Worm (Caenorhabditis elegans) whole organism, young adult: ENCODE measurements around the gene F35H8.12.

ENCODE experiments used
- F39B2.1 ChIP-seq: fragments of 200-800 bp; sonication (Bioruptor generic); IDR thresholded peaks from 2 replicates; pipeline ENCODE4 v1.3.6; 2022; ENCODE audit warnings: missing genetic modification reagents, missing genetic modification characterization, missing compliant biosample characterization
- F49E8.2 ChIP-seq: sonication (generic microtip); optimal IDR thresholded peaks from 3 replicates; lab custom pipeline; 2017; ENCODE audit warnings: missing genetic modification characterization, mild to moderate bottlenecking, missing compliant biosample characterization, antibody characterized with exemption, moderate library complexity; ENCODE audit not compliant: insufficient read depth
- F57C9.4 ChIP-seq: sonication (generic microtip); optimal IDR thresholded peaks from 2 replicates; lab custom pipeline; 2017; ENCODE audit warnings: mild to moderate bottlenecking, missing genetic modification characterization, missing compliant biosample characterization
- K12H6.12 ChIP-seq: fragments of 200-800 bp; sonication (Bioruptor generic); optimal IDR thresholded peaks from 2 replicates; lab custom pipeline; 2018; ENCODE audit warnings: mild to moderate bottlenecking, missing genetic modification characterization, missing compliant biosample characterization
- Y95B8A.8 ChIP-seq: fragments of 200-800 bp; sonication (Bioruptor generic); IDR thresholded peaks from 2 replicates; pipeline ENCODE4 v1.3.6; 2022; ENCODE audit warnings: missing genetic modification reagents, missing genetic modification characterization, missing compliant biosample characterization
- ama-1 ChIP-seq, 3 experiments: fragments of 150-350 bp in 1 of 3; sonication (generic microtip) in 2 of 3; optimal IDR thresholded peaks; 2 replicates each; lab custom pipeline; 2014 to 2018; ENCODE audit warnings: missing biosample characterization in 2 of 3, missing genetic modification characterization in 2 of 3, missing genetic modification reagents in 2 of 3
- attf-5 ChIP-seq: fragments of 200-800 bp; sonication (Bioruptor generic); optimal IDR thresholded peaks from 2 replicates; lab custom pipeline; 2018; ENCODE audit warnings: mild to moderate bottlenecking, missing genetic modification characterization, missing compliant biosample characterization
- cebp-1 ChIP-seq, 2 experiments: fragments of 200-800 bp in 1 of 2; sonication (Bioruptor generic) in 1 of 2; sonication (generic microtip) in 1 of 2; IDR thresholded peaks in 1 of 2; optimal IDR thresholded peaks in 1 of 2; 2 replicates each; pipeline versions ENCODE4 v1.3.6 to Lab custom; 2017 to 2022; ENCODE audit warnings: missing compliant biosample characterization in 2 of 2, missing genetic modification characterization in 2 of 2, mild to moderate bottlenecking in 1 of 2, missing genetic modification reagents in 1 of 2, moderate library complexity in 1 of 2
- ekl-4 ChIP-seq: fragments of 200-800 bp; sonication (Bioruptor generic); IDR thresholded peaks from 2 replicates; pipeline ENCODE4 v1.3.6; 2022; ENCODE audit warnings: missing genetic modification reagents, missing genetic modification characterization, missing compliant biosample characterization
- gei-17 ChIP-seq: fragments of 200-800 bp; sonication (Bioruptor generic); optimal IDR thresholded peaks from 2 replicates; lab custom pipeline; 2018; ENCODE audit warnings: mild to moderate bottlenecking, missing genetic modification characterization, missing compliant biosample characterization
- hlh-26 ChIP-seq: fragments of 200-800 bp; sonication (Bioruptor generic); conservative IDR thresholded peaks from 2 replicates; pipeline ENCODE4 v1.3.6; 2022; ENCODE audit warnings: missing genetic modification reagents, missing genetic modification characterization, missing compliant biosample characterization
- hmg-1.2 ChIP-seq: fragments of 200-800 bp; sonication (Bioruptor generic); IDR thresholded peaks from 2 replicates; pipeline ENCODE4 v1.3.6; 2022; ENCODE audit warnings: missing genetic modification reagents, missing genetic modification characterization, missing compliant biosample characterization
- let-526 ChIP-seq: fragments of 200-800 bp; sonication (Bioruptor generic); IDR thresholded peaks from 2 replicates; pipeline ENCODE4 v1.3.6; 2022; ENCODE audit warnings: missing genetic modification reagents, missing genetic modification characterization, missing compliant biosample characterization
- lin-35 ChIP-seq, 3 experiments: fragments of 150-350 bp in 2 of 3; sonication (generic microtip) in 1 of 3; optimal IDR thresholded peaks; 2 replicates each; lab custom pipeline; 2014 to 2018; ENCODE audit warnings: missing biosample characterization in 3 of 3, missing genetic modification characterization in 3 of 3, missing genetic modification reagents in 3 of 3
- nhr-120 ChIP-seq: fragments of 200-800 bp; sonication (Bioruptor generic); IDR thresholded peaks from 2 replicates; pipeline ENCODE4 v1.3.6; 2022; ENCODE audit warnings: missing genetic modification characterization, missing compliant biosample characterization
- nhr-27 ChIP-seq: fragments of 200-800 bp; sonication (Bioruptor generic); optimal IDR thresholded peaks from 2 replicates; lab custom pipeline; 2018; ENCODE audit warnings: mild to moderate bottlenecking, missing genetic modification characterization, moderate library complexity, missing compliant biosample characterization
- pha-4 ChIP-seq: fragments of 150-350 bp; sonication (generic microtip); optimal IDR thresholded peaks from 2 replicates; lab custom pipeline; 2014; ENCODE audit warnings: missing biosample characterization, missing genetic modification reagents, missing genetic modification characterization
- tbp1 ChIP-seq: fragments of 200-800 bp; sonication (Bioruptor generic); optimal IDR thresholded peaks from 2 replicates; lab custom pipeline; 2018; ENCODE audit warnings: mild to moderate bottlenecking, missing genetic modification characterization, missing compliant biosample characterization
- unc-62 ChIP-seq: fragments of 150-350 bp; optimal IDR thresholded peaks from 2 replicates; lab custom pipeline; 2014; ENCODE audit warnings: missing biosample characterization, missing genetic modification reagents, missing genetic modification characterization

The F35H8.12 gene

ce11 chrII:9601069-9601468 lies 49.4 kb downstream of the F35H8.12 start (continued):
- TF ChIP-seq hmg-1.2: 0 out of 2 replicates have a peak, but pooled peaks have one; percentile 15
- TF ChIP-seq K12H6.12: no peak
- peak in 1 of 3 experiments; percentile 11 for TF ChIP-seq lin-35 (GFP tag; optimal IDR thresholded peaks at IDR 0.05; lab: Kevin White, UChicago)
- TF ChIP-seq ama-1 (optimal IDR thresholded peaks at IDR 0.05; lab: Kevin White, UChicago): peak; percentile 84
- no peak for TF ChIP-seq ama-1 (GFP tag; optimal IDR thresholded peaks at IDR 0.05; lab: Kevin White, UChicago)

DNA sequence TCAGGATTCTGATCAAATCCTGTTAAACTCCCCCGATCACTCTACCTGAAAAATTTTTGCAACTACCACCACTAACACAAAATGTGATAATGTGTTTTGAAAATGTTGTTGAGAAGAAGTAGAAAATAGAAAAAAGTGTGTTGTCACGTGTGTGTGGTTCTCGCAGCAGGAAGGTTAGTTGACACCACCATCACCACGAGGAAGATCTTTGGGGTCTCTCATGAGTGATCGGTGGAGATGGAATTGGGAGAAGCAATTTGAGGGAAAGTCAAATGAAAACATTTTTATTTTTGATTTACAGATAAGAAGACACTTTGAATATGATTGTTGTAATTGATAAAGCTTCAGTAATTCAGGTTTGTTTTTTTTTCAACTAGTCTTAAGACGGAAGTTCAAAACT lies 50.0 kb downstream of the F35H8.12 start:
- TF ChIP-seq unc-62 (GFP tag; lab: Kevin White, UChicago) (peak; percentile 39), attf-5 (GFP tag; lab: Kevin White, UChicago) (peak; percentile 22), lin-35 (GFP tag; optimal IDR thresholded peaks at IDR 0.05; lab: Kevin White, UChicago) (peak in 1 of 3 experiments; percentile 27), pha-4 (tag; lab: Kevin White, UChicago) (peak; percentile 29), let-526 (no peak), tbp1 (GFP tag; lab: Kevin White, UChicago) (peak; percentile 14), Y95B8A.8 (GFP tag; lab: Robert Waterston, UW) (no peak), F49E8.2 (tag; lab: Kevin White, UChicago) (no peak), F57C9.4 (tag; lab: Kevin White, UChicago) (no peak), cebp-1 (GFP tag; IDR thresholded peaks at IDR 0.05; lab: Robert Waterston, UW) (0 out of 2 replicates have a peak, but pooled peaks have one; percentile 14), cebp-1 (tag; optimal IDR thresholded peaks at IDR 0.05; lab: Kevin White, UChicago) (peak; percentile 47), nhr-120 (no peak), nhr-27 (no peak), hlh-26 (GFP tag; lab: Robert Waterston, UW) (no peak), gei-17 (GFP tag; lab: Kevin White, UChicago) (no peak), ekl-4 (GFP tag; lab: Robert Waterston, UW) (no peak), F39B2.1 (GFP tag; lab: Robert Waterston, UW) (no peak)
